Worm (Caenorhabditis elegans): ENCODE results near the gene bir-2.
A peak's percentile ranks its signal among the peaks of the same experiment; 100 is the strongest.

bir-2 gene

DNA sequence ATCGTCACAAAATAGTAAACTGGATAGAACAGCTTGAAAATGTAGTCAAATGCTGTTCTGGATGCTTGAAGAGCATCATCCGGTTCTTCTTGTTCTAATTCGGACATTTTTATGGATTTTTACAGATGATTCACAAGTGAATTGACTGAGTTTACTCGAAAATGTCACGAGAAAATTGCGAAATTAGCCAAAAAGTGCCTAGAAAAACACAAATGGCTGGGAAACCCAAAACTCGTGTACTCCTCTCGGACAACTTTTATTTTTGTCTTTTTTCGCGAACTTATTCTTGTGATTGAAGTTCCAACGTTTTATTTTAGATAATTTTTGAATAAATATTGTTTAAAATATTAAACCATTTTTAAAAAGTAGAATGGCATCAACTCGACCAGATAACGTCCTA is 17.0 kb upstream of the bir-2 start, which contains the start of the genes C56A3.4 and C56A3.5 (continued):
- TF ChIP-seq rnt-1 (tag; optimal IDR thresholded peaks at IDR 0.05) (peak; percentile 94), unc-98 (GFP tag; IDR thresholded peaks at IDR 0.05) (peak; percentile 24; the same call in 1 of the 2 replicates), ceh-88 (GFP tag; IDR thresholded peaks at IDR 0.05) (no peak), dpl-1 (GFP tag; optimal IDR thresholded peaks at IDR 0.05) (peak; percentile 61 to 83 (median 77)), unc-86 (tag; optimal IDR thresholded peaks at IDR 0.05) (peak; percentile 27), F16B12.6 (tag; optimal IDR thresholded peaks at IDR 0.05) (peak; percentile 17), fos-1 (tag; optimal IDR thresholded peaks at IDR 0.05) (peak; percentile 8), ceh-8 (GFP tag; optimal IDR thresholded peaks at IDR 0.05) (peak; percentile 20), pqm-1 (tag; optimal IDR thresholded peaks at IDR 0.05) (no peak), skn-1 (tag; optimal IDR thresholded peaks at IDR 0.05) (peak; percentile 62), ceh-82 (tag; optimal IDR thresholded peaks at IDR 0.05) (peak; percentile 19 to 60 (median 39))

DNA sequence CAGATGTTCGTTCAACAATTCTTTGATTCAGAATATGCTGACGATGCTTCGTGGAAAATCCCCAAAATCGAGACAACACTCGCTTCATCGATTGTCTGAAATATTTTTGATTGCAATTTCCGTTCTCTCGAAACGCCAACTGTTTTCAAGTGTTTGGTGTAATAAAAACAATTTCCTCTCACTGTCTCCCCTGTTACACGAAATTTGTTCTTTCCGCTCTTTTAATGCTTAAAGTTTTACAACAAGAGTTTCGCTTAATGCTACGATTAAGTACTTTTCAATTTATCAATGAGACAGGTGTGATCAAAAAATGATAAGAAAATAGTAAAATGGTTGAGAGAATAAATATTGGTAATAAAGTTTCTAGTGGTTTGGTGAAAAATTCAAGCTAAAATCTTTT is 12.4 kb upstream of the bir-2 start, which contains the start of gene C56A3.6:
TSS of gene C56A3.6 (minus strand) at position 101 of the 400 bp plus-strand sequence.
- no peak for TF ChIP-seq nhr-76 (tag; optimal IDR thresholded peaks at IDR 0.05)
- no peak for TF ChIP-seq grh-1 (GFP tag; IDR thresholded peaks at IDR 0.05)
- TF ChIP-seq zag-1 (tag; optimal IDR thresholded peaks at IDR 0.05) = no peak
- no peak for TF ChIP-seq nhr-19 (GFP tag; conservative IDR thresholded peaks at IDR 0.05)
- TF ChIP-seq egl-27 (tag; optimal IDR thresholded peaks at IDR 0.05) = no peak
- TF ChIP-seq ztf-4 (tag; optimal IDR thresholded peaks at IDR 0.05) = no peak
- TF ChIP-seq hlh-17 (GFP tag; optimal IDR thresholded peaks at IDR 0.05; ENCODE audit: borderline replicate concordance) = no peak
- no peak for TF ChIP-seq lsy-2 (tag; optimal IDR thresholded peaks at IDR 0.05)
- TF ChIP-seq snpc-4 (tag; optimal IDR thresholded peaks at IDR 0.05) = no peak
- TF ChIP-seq lin-15B (tag; optimal IDR thresholded peaks at IDR 0.05) = no peak
- no peak for TF ChIP-seq irx-1 (tag; optimal IDR thresholded peaks at IDR 0.05)
- TF ChIP-seq lin-14 (GFP tag; optimal IDR thresholded peaks at IDR 0.05) = no peak
- no peak for TF ChIP-seq unc-30 (tag; optimal IDR thresholded peaks at IDR 0.05)

DNA sequence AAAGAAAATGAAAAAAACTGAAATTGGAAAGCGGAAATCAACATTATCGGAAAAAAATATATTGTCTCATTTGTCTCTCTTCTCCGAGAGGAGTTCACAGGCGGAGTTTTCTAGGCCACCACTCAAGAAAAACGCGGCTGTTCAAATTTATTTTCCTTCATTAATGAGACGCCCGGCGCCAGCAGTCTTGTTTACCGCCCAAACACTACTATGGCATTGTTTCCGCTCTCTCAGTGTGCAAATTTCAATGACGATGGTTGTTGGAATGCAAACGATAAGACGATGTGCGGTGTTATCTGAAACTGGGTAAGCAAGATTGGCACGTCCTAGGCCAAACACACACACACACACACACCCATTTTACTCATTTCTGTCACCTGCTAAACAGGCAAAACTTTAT is 11.9 kb upstream of the bir-2 start, which contains the start of gene cav-2:
TSS of gene cav-2 (plus strand) at position 359 of the 400 bp plus-strand sequence.
- TF ChIP-seq vab-15 (tag; optimal IDR thresholded peaks at IDR 0.05) (peak; percentile 70), unc-86 (tag; optimal IDR thresholded peaks at IDR 0.05) (peak; percentile 75), elt-3 (tag; optimal IDR thresholded peaks at IDR 0.05) (peak in 2 of 6 experiments; percentile 38 to 78), F16B12.6 (tag; optimal IDR thresholded peaks at IDR 0.05) (no peak), hlh-17 (GFP tag; optimal IDR thresholded peaks at IDR 0.05; ENCODE audit: borderline replicate concordance) (peak; percentile 33), nhr-71 (tag; optimal IDR thresholded peaks at IDR 0.05) (peak; percentile 93), efl-1 (optimal IDR thresholded peaks at IDR 0.05) (peak; percentile 89 to 97), efl-1 (GFP tag; optimal IDR thresholded peaks at IDR 0.05 in 1 of 2) (peak; percentile 97 to 99), nhr-85 (tag) (peak; percentile 96), fkh-4 (tag; optimal IDR thresholded peaks at IDR 0.05; ENCODE audit: borderline replicate concordance) (peak; percentile 98), nhr-90 (tag; optimal IDR thresholded peaks at IDR 0.05; ENCODE audit: poor library complexity) (peak; percentile 93), nhr-19 (GFP tag; conservative IDR thresholded peaks at IDR 0.05) (peak; percentile 88), egl-27 (tag; optimal IDR thresholded peaks at IDR 0.05) (no peak), fkh-8 (tag; optimal IDR thresholded peaks at IDR 0.05) (peak; percentile 76), lin-39 (tag; optimal IDR thresholded peaks at IDR 0.05) (peak; percentile 68), egl-13 (tag; optimal IDR thresholded peaks at IDR 0.05) (peak; percentile 94), xbp-1 (tag; optimal IDR thresholded peaks at IDR 0.05) (peak; percentile 88), lsy-2 (tag; optimal IDR thresholded peaks at IDR 0.05) (peak; percentile 83 to 84), ces-1 (GFP tag; optimal IDR thresholded peaks at IDR 0.05) (no peak), C16A3.4 (tag; optimal IDR thresholded peaks at IDR 0.05) (peak; percentile 63), nhr-47 (tag; optimal IDR thresholded peaks at IDR 0.05) (peak; percentile 91), nhr-20 (tag; optimal IDR thresholded peaks at IDR 0.05) (peak; percentile 91), nhr-28 (tag; optimal IDR thresholded peaks at IDR 0.05) (no peak), lin-15B (tag; optimal IDR thresholded peaks at IDR 0.05) (peak; percentile 71), hpl-2 (GFP tag; optimal IDR thresholded peaks at IDR 0.05) (no peak), swsn-7 (tag; optimal IDR thresholded peaks at IDR 0.05) (peak; percentile 86), blmp-1 (tag; optimal IDR thresholded peaks at IDR 0.05) (peak; percentile 46), unc-98 (GFP tag; IDR thresholded peaks at IDR 0.05) (peak; percentile 86), snu-23 (GFP tag; optimal IDR thresholded peaks at IDR 0.05) (peak; percentile 87), fkh-10 (GFP tag; optimal IDR thresholded peaks at IDR 0.05) (no peak), mep-1 (tag; optimal IDR thresholded peaks at IDR 0.05) (peak; percentile 68), pag-3 (tag; optimal IDR thresholded peaks at IDR 0.05; ENCODE audit: borderline replicate concordance, insufficient read depth) (no peak), C04F5.9 (tag; optimal IDR thresholded peaks at IDR 0.05) (peak; percentile 74), rnt-1 (tag; optimal IDR thresholded peaks at IDR 0.05) (peak; percentile 99)

Measured in whole organism, L1 larva.